Worm (Caenorhabditis elegans): ENCODE results near the gene adt-2.

ce11 chrX:7568684-7569289, 17.2 kb upstream of the adt-2 start:
- TF ChIP-seq med-1 (GFP tag; optimal IDR thresholded peaks at IDR 0.05; ENCODE audit: insufficient read depth) (no peak), ref-1 (GFP tag; conservative IDR thresholded peaks at IDR 0.05) (no peak), T22C8.4 (GFP tag; IDR thresholded peaks at IDR 0.05) (no peak)
